Fruit fly (Drosophila melanogaster): ENCODE data around the gene ex.

The ex gene

dm6 chr2L:472073-472590 lies 41.1 kb downstream of the ex start, which contains the start of gene CG4297 (continued):
- TF ChIP-seq ato (GFP tag; IDR thresholded peaks at IDR 0.05; ENCODE audit: partially characterized antibody) = no peak
- no peak for TF ChIP-seq tna (GFP tag; IDR thresholded peaks at IDR 0.05; ENCODE audit: partially characterized antibody)
- peak; percentile 94 for TF ChIP-seq CG2875 (GFP tag; optimal IDR thresholded peaks at IDR 0.05)
- peak; percentile 90 to 94 for TF ChIP-seq chif (GFP tag; optimal IDR thresholded peaks at IDR 0.05)
- TF ChIP-seq CG4617 (GFP tag; optimal IDR thresholded peaks at IDR 0.05; ENCODE audit: borderline replicate concordance) = peak; percentile 70
- no peak for TF ChIP-seq ci (GFP tag; IDR thresholded peaks at IDR 0.05)
- TF ChIP-seq Atf3 (GFP tag; optimal IDR thresholded peaks at IDR 0.05) = peak; percentile 92
- TF ChIP-seq MESR4 (GFP tag; optimal IDR thresholded peaks at IDR 0.05) = peak; percentile 41
- peak; percentile 94 for TF ChIP-seq NfI (GFP tag; optimal IDR thresholded peaks at IDR 0.05)
- peak; percentile 87 for TF ChIP-seq HmgD (GFP tag; optimal IDR thresholded peaks at IDR 0.05)
- peak; percentile 92 for TF ChIP-seq CG10209 (GFP tag; optimal IDR thresholded peaks at IDR 0.05)
- TF ChIP-seq pb (GFP tag; optimal IDR thresholded peaks at IDR 0.05) = peak; percentile 95
- no peak for TF ChIP-seq CG4360 (GFP tag; IDR thresholded peaks at IDR 0.05)
- no peak for TF ChIP-seq CG9932 (GFP tag; IDR thresholded peaks at IDR 0.05)
- TF ChIP-seq CG1529 (GFP tag; optimal IDR thresholded peaks at IDR 0.05) = peak; percentile 91
- peak; percentile 67 for TF ChIP-seq Ets97D (GFP tag; optimal IDR thresholded peaks at IDR 0.05)
- TF ChIP-seq CG16863 (GFP tag; optimal IDR thresholded peaks at IDR 0.05) = peak; percentile 92
- TF ChIP-seq Rfx (GFP tag; IDR thresholded peaks at IDR 0.05) = no peak
- TF ChIP-seq CG30403 (GFP tag; optimal IDR thresholded peaks at IDR 0.05) = peak; percentile 94
- TF ChIP-seq Elba2 (GFP tag; optimal IDR thresholded peaks at IDR 0.05) = no peak
- TF ChIP-seq Vsx1 (GFP tag; optimal IDR thresholded peaks at IDR 0.05) = peak; percentile 88
- TF ChIP-seq CG2120 (GFP tag; optimal IDR thresholded peaks at IDR 0.05) = peak; percentile 97
- TF ChIP-seq org-1 (GFP tag; optimal IDR thresholded peaks at IDR 0.05) = peak; percentile 93
- TF ChIP-seq Bteb2 (GFP tag; optimal IDR thresholded peaks at IDR 0.05) = peak; percentile 91
- TF ChIP-seq Meics (GFP tag; optimal IDR thresholded peaks at IDR 0.05) = peak; percentile 94
- TF ChIP-seq Awh (GFP tag; IDR thresholded peaks at IDR 0.05) = no peak
- TF ChIP-seq danr (GFP tag; IDR thresholded peaks at IDR 0.05) = no peak
- TF ChIP-seq inv (GFP tag; IDR thresholded peaks at IDR 0.05; ENCODE audit: partially characterized antibody) = no peak
- no peak for TF ChIP-seq CG2889 (GFP tag; IDR thresholded peaks at IDR 0.05)
- peak; percentile 87 for TF ChIP-seq Ssrp (tag; optimal IDR thresholded peaks at IDR 0.05)
- TF ChIP-seq Hr78 (GFP tag; optimal IDR thresholded peaks at IDR 0.05) = peak in 1 of 2 experiments; percentile 79
- TF ChIP-seq shn (GFP tag; optimal IDR thresholded peaks at IDR 0.05) = peak; percentile 89
- peak; percentile 93 to 94 for TF ChIP-seq dpn (GFP tag; optimal IDR thresholded peaks at IDR 0.05)
- no peak for TF ChIP-seq Nf-YA (GFP tag; IDR thresholded peaks at IDR 0.05)
- TF ChIP-seq ttk (GFP tag; IDR thresholded peaks at IDR 0.05) = no peak
- peak; percentile 85 for TF ChIP-seq sqz (GFP tag; optimal IDR thresholded peaks at IDR 0.05)
- no peak for TF ChIP-seq sna (GFP tag; IDR thresholded peaks at IDR 0.05; ENCODE audit: partially characterized antibody)
- no peak for TF ChIP-seq CG11247 (GFP tag; IDR thresholded peaks at IDR 0.05)
- TF ChIP-seq CG11560 (tag; IDR thresholded peaks at IDR 0.05) = no peak
- TF ChIP-seq maf-S (GFP tag; optimal IDR thresholded peaks at IDR 0.05) = peak; percentile 92
- TF ChIP-seq CG4282 (GFP tag; optimal IDR thresholded peaks at IDR 0.05) = peak; percentile 91
- TF ChIP-seq kay (GFP tag; optimal IDR thresholded peaks at IDR 0.05) = peak; percentile 88
- TF ChIP-seq Pdp1 (GFP tag; optimal IDR thresholded peaks at IDR 0.05) = peak; percentile 88 to 93
- TF ChIP-seq Adf1 (GFP tag; IDR thresholded peaks at IDR 0.05) = no peak
- no peak for TF ChIP-seq wdn (GFP tag; IDR thresholded peaks at IDR 0.05)
- TF ChIP-seq Oli (tag; optimal IDR thresholded peaks at IDR 0.05) = peak; percentile 93
- TF ChIP-seq Hr39 (optimal IDR thresholded peaks at IDR 0.05) = no peak
- no peak for TF ChIP-seq esg (GFP tag; conservative IDR thresholded peaks at IDR 0.05)
- TF ChIP-seq crc (GFP tag; optimal IDR thresholded peaks at IDR 0.05) = peak; percentile 92
- TF ChIP-seq CG17612 (GFP tag; IDR thresholded peaks at IDR 0.05) = no peak
- TF ChIP-seq CG7745 (tag; optimal IDR thresholded peaks at IDR 0.05) = no peak
